Fruit fly (Drosophila melanogaster) whole organism, prepupa: Measurements from ENCODE around the gene Lcp65Ac.

Source experiments
- CG10631 ChIP-seq: fragments of 200-800 bp; sonication (Bioruptor generic); optimal IDR thresholded peaks from 2 replicates; lab custom pipeline; 2016; ENCODE audit warnings: missing biosample characterization, missing genetic modification characterization
- CG11294 ChIP-seq: fragments of 200-800 bp; sonication (Bioruptor generic); IDR thresholded peaks from 2 replicates; pipeline ENCODE4 v1.3.6; 2022; ENCODE audit warnings: missing biosample characterization, missing genetic modification characterization
- CG32006 ChIP-seq: fragments of 200-800 bp; sonication (Bioruptor generic); optimal IDR thresholded peaks from 3 replicates; lab custom pipeline; 2017; ENCODE audit warnings: missing biosample characterization, mild to moderate bottlenecking, missing genetic modification characterization
- CG34406 ChIP-seq: fragments of 200-800 bp; sonication (Bioruptor generic); optimal IDR thresholded peaks from 3 replicates; lab custom pipeline; 2016; ENCODE audit warnings: missing biosample characterization, missing genetic modification characterization
- CG3919 ChIP-seq: fragments of 200-800 bp; sonication (Bioruptor generic); optimal IDR thresholded peaks from 3 replicates; lab custom pipeline; 2016; ENCODE audit warnings: missing biosample characterization, missing genetic modification characterization
- CG4318 ChIP-seq: fragments of 200-800 bp; sonication (Bioruptor generic); optimal IDR thresholded peaks from 3 replicates; lab custom pipeline; 2017; ENCODE audit warnings: missing biosample characterization, mild to moderate bottlenecking, missing genetic modification characterization
- CG6163 ChIP-seq: fragments of 200-800 bp; sonication (Bioruptor generic); IDR thresholded peaks from 3 replicates; pipeline ENCODE4 v1.3.6; 2022; ENCODE audit warnings: missing biosample characterization, missing genetic modification characterization
- CG6276 ChIP-seq: fragments of 200-800 bp; sonication (Bioruptor generic); optimal IDR thresholded peaks from 2 replicates; lab custom pipeline; 2017; ENCODE audit warnings: missing biosample characterization, mild to moderate bottlenecking, missing genetic modification characterization
- CG6792 ChIP-seq: fragments of 200-800 bp; sonication (Bioruptor generic); optimal IDR thresholded peaks from 3 replicates; lab custom pipeline; 2016; ENCODE audit warnings: missing biosample characterization, missing genetic modification characterization
- CG6808 ChIP-seq: fragments of 200-800 bp; sonication (Bioruptor generic); optimal IDR thresholded peaks from 3 replicates; lab custom pipeline; 2017; ENCODE audit warnings: missing biosample characterization, missing genetic modification characterization, mild to moderate bottlenecking, moderate library complexity, missing genetic modification reagents
- CG6854 ChIP-seq: fragments of 200-800 bp; sonication (Bioruptor generic); optimal IDR thresholded peaks from 2 replicates; lab custom pipeline; 2017; ENCODE audit warnings: missing biosample characterization, mild to moderate bottlenecking, missing genetic modification characterization
- CG7368 ChIP-seq: fragments of 200-800 bp; sonication (Bioruptor generic); optimal IDR thresholded peaks from 3 replicates; lab custom pipeline; 2016; ENCODE audit warnings: missing biosample characterization, missing genetic modification characterization
- CG8119 ChIP-seq: fragments of 200-800 bp; sonication (Bioruptor generic); IDR thresholded peaks from 3 replicates; pipeline ENCODE4 v1.3.6; 2022; ENCODE audit warnings: missing biosample characterization, missing genetic modification characterization
- Eip75B ChIP-seq: fragments of 200-800 bp; sonication (Bioruptor generic); optimal IDR thresholded peaks from 3 replicates; lab custom pipeline; 2016; ENCODE audit warnings: missing biosample characterization, missing genetic modification characterization
- Eip78C ChIP-seq: fragments of 200-800 bp; sonication (Bioruptor generic); peaks from one replicate; lab custom pipeline; 2016; ENCODE audit warnings: missing biosample characterization, missing genetic modification characterization
- Gug ChIP-seq: fragments of 200-800 bp; sonication (Bioruptor generic); IDR thresholded peaks from 2 replicates; pipeline ENCODE4 v1.3.6; 2022; ENCODE audit warnings: missing biosample characterization, missing genetic modification characterization
- Hr38 ChIP-seq: sonication (Bioruptor generic); optimal IDR thresholded peaks from 2 replicates; lab custom pipeline; 2016; ENCODE audit warnings: missing biosample characterization, missing genetic modification characterization
- Hr4 ChIP-seq: fragments of 200-800 bp; sonication (Bioruptor generic); optimal IDR thresholded peaks from 3 replicates; lab custom pipeline; 2016; ENCODE audit warnings: missing biosample characterization, missing genetic modification characterization
- Met ChIP-seq: fragments of 200-800 bp; sonication (Bioruptor generic); optimal IDR thresholded peaks from 3 replicates; lab custom pipeline; 2016; ENCODE audit warnings: missing biosample characterization, missing genetic modification characterization
- OdsH ChIP-seq: fragments of 200-800 bp; sonication (Bioruptor generic); optimal IDR thresholded peaks from 3 replicates; lab custom pipeline; 2016; ENCODE audit warnings: missing biosample characterization, missing genetic modification characterization
- Smox ChIP-seq: fragments of 200-800 bp; sonication (Bioruptor generic); optimal IDR thresholded peaks from 3 replicates; lab custom pipeline; 2016; ENCODE audit warnings: missing biosample characterization, missing genetic modification characterization
- Sox102F ChIP-seq: fragments of 200-800 bp; sonication (Bioruptor generic); optimal IDR thresholded peaks from 2 replicates; lab custom pipeline; 2016; ENCODE audit warnings: missing biosample characterization, mild to moderate bottlenecking, missing genetic modification characterization
- Sox14 ChIP-seq: fragments of 200-800 bp; sonication (Bioruptor generic); optimal IDR thresholded peaks from 3 replicates; lab custom pipeline; 2016; ENCODE audit warnings: missing biosample characterization, missing genetic modification characterization
- Sox15 ChIP-seq: fragments of 200-800 bp; sonication (Bioruptor generic); optimal IDR thresholded peaks from 3 replicates; lab custom pipeline; 2016; ENCODE audit warnings: missing biosample characterization, missing genetic modification characterization
- cyc ChIP-seq: fragments of 200-800 bp; sonication (Bioruptor generic); optimal IDR thresholded peaks from 3 replicates; lab custom pipeline; 2016; ENCODE audit warnings: missing biosample characterization, missing genetic modification characterization
- eg ChIP-seq: fragments of 200-800 bp; sonication (Bioruptor generic); IDR thresholded peaks from 3 replicates; pipeline ENCODE4 v1.3.6; 2022; ENCODE audit warnings: missing biosample characterization, missing genetic modification characterization
- esn ChIP-seq: fragments of 200-800 bp; sonication (Bioruptor generic); optimal IDR thresholded peaks from 2 replicates; lab custom pipeline; 2016; ENCODE audit warnings: missing biosample characterization, mild to moderate bottlenecking, missing genetic modification characterization, moderate library complexity
- fd59A ChIP-seq: fragments of 200-800 bp; sonication (Bioruptor generic); optimal IDR thresholded peaks from 2 replicates; lab custom pipeline; 2017; ENCODE audit warnings: missing biosample characterization, mild to moderate bottlenecking, missing genetic modification characterization, missing genetic modification reagents
- fkh ChIP-seq: fragments of 200-800 bp; sonication (Bioruptor generic); optimal IDR thresholded peaks from 3 replicates; lab custom pipeline; 2017; ENCODE audit warnings: missing biosample characterization, mild to moderate bottlenecking, missing genetic modification characterization, moderate library complexity
- lz ChIP-seq: fragments of 200-800 bp; sonication (Bioruptor generic); optimal IDR thresholded peaks from 3 replicates; lab custom pipeline; 2016; ENCODE audit warnings: missing biosample characterization, missing genetic modification characterization
- spab ChIP-seq: fragments of 200-800 bp; sonication (Bioruptor generic); optimal IDR thresholded peaks from 2 replicates; lab custom pipeline; 2017; ENCODE audit warnings: missing biosample characterization, mild to moderate bottlenecking, missing genetic modification characterization, missing genetic modification reagents
- ss ChIP-seq, 2 experiments: fragments of 200-800 bp; sonication (Bioruptor generic); optimal IDR thresholded peaks; 2 replicates in 1 of 2; 3 replicates in 1 of 2; lab custom pipeline; 2017 to 2018; ENCODE audit warnings: mild to moderate bottlenecking in 2 of 2, missing biosample characterization in 2 of 2, missing genetic modification characterization in 2 of 2, moderate library complexity in 1 of 2
- svp ChIP-seq: fragments of 200-800 bp; sonication (Bioruptor generic); peaks from one replicate; lab custom pipeline; 2016; ENCODE audit warnings: missing biosample characterization, missing genetic modification characterization
- topi ChIP-seq: fragments of 200-800 bp; sonication (Bioruptor generic); optimal IDR thresholded peaks from 3 replicates; lab custom pipeline; 2016; ENCODE audit warnings: missing biosample characterization, missing genetic modification characterization

The Lcp65Ac gene

DNA sequence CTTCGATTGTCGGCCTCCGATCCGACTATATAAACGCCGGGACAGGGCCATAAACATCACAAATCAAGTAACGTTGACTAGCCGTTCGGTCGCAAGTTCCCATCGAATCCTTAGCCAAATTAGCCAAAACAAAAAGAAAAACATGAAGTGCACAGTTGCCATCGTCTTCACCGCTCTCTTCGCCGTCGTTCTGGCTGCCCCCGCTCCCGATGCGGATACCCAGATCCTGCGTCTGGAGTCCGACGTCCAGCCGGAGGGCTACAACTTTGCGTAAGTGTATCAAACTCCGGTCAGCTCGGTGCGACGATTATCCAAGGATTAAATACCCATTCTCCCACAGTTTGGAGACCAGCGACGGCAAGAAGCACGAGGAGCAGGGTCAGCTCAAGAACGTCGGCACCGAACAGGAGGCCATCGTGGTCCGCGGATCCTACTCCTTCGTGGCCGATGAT is at the start of gene Lcp65Ac:
Lcp65Ac (plus strand) TSS at position 51 of the 452 bp plus-strand sequence.
- TF ChIP-seq CG11294 (GFP tag; lab: Robert Waterston, UW) (no peak), CG6792 (GFP tag; lab: Kevin White, UChicago) (no peak), Gug (no peak), svp (no peak), eg (no peak), ss (GFP tag; optimal IDR thresholded peaks at IDR 0.05; lab: Kevin White, UChicago) (no peak), esn (no peak), CG6854 (GFP tag; lab: Kevin White, UChicago) (no peak), lz (GFP tag; lab: Kevin White, UChicago) (no peak), CG32006 (GFP tag; lab: Kevin White, UChicago) (no peak), Hr4 (GFP tag; lab: Kevin White, UChicago) (no peak), CG4318 (GFP tag; lab: Kevin White, UChicago) (no peak), Hr38 (no peak), cyc (GFP tag; lab: Kevin White, UChicago) (no peak), fd59A (GFP tag; lab: Kevin White, UChicago) (no peak), CG10631 (GFP tag; lab: Kevin White, UChicago) (no peak), spab (GFP tag; lab: Kevin White, UChicago) (no peak), Sox14 (GFP tag; lab: Kevin White, UChicago) (no peak)

DNA sequence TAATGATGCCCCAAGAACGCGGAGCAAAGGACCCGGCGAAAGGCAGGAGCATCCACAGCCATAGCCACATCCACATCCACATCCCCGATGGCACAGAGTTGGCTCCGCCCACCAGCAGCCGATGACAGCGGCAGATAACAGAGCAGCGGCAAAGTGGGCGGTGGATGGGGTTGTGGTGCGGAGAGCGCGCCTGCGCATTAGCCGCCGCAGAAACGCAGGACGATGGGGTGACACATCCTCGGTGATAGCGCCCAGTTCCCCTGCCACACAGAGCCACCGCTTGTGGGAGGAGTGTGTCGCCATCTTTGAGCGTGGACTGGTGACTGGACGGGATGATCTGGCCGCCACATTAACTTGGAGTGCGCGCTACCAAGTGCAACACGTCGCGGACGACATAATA is 47.3 kb upstream of the Lcp65Ac start, which contains the start of gene Ets65A:
Ets65A (plus strand) TSS at position 348 of the 400 bp plus-strand sequence.
- TF ChIP-seq Smox (no peak), CG7368 (peak; percentile 53)

DNA sequence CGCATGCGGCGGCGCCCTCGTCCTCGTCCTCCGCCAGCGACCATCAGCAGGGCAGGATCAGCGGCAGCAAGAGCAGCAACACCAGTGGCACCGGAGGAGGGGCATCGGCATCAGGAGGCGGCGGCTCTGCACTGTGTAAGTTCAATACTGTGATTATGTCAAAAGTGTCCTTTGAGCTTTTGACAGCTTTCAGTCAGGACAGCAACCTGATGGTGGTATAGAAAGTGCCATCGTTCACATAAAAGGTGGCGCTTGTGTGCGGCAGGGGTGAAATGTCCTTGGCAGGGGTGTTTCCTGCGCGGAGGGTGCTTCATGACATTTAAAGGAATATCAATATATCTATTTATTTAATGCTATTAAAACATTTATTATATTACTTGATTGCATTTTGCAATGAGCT is 41.0 kb upstream of the Lcp65Ac start:
- TF ChIP-seq Eip75B (GFP tag; lab: Kevin White, UChicago) = no peak
- TF ChIP-seq CG32006 (GFP tag; lab: Kevin White, UChicago) = no peak
- TF ChIP-seq Sox102F (GFP tag; lab: Kevin White, UChicago) = no peak
- no peak for TF ChIP-seq cyc (GFP tag; lab: Kevin White, UChicago)
- no peak for TF ChIP-seq OdsH (GFP tag; lab: Kevin White, UChicago)

DNA sequence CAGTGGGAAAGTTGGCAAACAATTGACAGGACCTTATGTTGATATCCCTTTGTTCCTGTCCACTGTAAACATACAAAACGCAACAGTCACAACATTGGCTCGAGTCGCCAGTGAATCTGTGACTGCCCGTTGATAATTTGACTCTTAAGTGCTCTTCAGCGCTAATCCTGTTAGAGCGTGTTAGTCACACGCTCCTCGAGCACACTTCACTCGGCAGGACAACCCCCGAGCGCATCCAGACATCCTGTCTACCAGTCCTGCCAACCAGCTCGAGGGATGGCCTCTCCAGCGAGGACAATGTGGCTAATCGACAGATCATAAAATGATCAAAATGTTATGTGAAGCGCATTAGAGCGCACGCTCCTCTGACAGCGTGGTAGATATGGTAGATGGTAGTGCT is 40.1 kb upstream of the Lcp65Ac start:
- TF ChIP-seq Sox102F (GFP tag; lab: Kevin White, UChicago) = no peak
- TF ChIP-seq Met (GFP tag; lab: Kevin White, UChicago) = no peak
- no peak for TF ChIP-seq CG32006 (GFP tag; lab: Kevin White, UChicago)
- no peak for TF ChIP-seq CG6163 (GFP tag; lab: Robert Waterston, UW)
- TF ChIP-seq topi (GFP tag; lab: Kevin White, UChicago) = no peak
- TF ChIP-seq CG3919 (GFP tag; lab: Kevin White, UChicago) = no peak
- no peak for TF ChIP-seq Sox14 (GFP tag; lab: Kevin White, UChicago)
- TF ChIP-seq Smox = no peak
- TF ChIP-seq CG34406 (GFP tag; lab: Kevin White, UChicago) = no peak
- no peak for TF ChIP-seq fd59A (GFP tag; lab: Kevin White, UChicago)
- TF ChIP-seq Gug = no peak
- no peak for TF ChIP-seq CG6808 (GFP tag; lab: Kevin White, UChicago)

DNA sequence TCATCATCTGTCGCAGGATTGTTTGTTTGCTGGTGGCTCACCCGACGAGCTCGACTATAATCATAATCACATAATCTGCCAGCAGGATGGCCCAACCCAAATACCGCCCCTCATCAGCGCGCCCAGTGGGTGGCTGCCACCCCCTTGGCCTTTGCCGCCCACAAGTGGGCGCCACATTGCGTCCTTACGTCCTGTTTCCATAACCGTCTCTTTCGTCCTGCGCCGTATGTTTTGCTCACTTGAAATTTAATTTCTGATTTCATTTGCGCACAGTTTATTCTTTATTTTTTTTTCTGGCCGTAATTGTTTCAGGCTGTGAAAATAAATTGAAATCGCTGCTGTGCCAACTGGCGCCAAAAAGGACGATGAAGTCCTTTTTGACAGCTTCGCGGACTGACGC is 39.2 kb upstream of the Lcp65Ac start:
- TF ChIP-seq Sox15 (no peak), CG8119 (no peak), CG6276 (GFP tag; lab: Kevin White, UChicago) (no peak)

DNA sequence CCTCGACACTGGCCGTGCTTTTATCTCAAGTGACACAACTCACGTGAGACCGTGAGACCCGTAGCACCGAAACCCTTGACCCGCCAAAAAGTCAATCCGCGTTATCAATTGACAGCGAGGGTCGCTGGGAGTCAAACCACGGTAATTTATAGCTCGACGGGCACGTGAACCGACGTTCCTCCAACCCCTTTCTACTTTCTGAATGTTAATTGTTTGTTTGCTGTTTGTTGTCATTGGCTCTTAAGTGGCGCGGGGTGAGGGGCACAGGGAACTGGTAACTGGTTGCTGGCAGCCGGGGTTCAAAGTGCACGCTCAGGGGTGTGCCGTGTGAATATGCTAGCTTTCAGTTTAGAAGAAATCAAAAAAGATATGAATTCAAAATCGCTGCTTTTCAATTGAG is 37.9 kb upstream of the Lcp65Ac start:
- TF ChIP-seq fkh (GFP tag; lab: Kevin White, UChicago) (peak; percentile 49), Eip78C (no peak)
